Worm (Caenorhabditis elegans) whole organism, L4 larva: Measurements from ENCODE around the gene mif-2.

Source experiments
- ceh-82 ChIP-seq: sonication (generic microtip); optimal IDR thresholded peaks from 2 replicates; lab custom pipeline; 2017; ENCODE audit warnings: missing biosample characterization, missing genetic modification characterization
- pha-4 ChIP-seq, 2 experiments: fragments of 150-350 bp in 1 of 2; fragments of 200-800 bp in 1 of 2; sonication (Bioruptor generic) in 1 of 2; IDR thresholded peaks in 1 of 2; optimal IDR thresholded peaks in 1 of 2; 2 replicates each; pipeline versions ENCODE4 v1.3.6 to Lab custom; 2014 to 2022; ENCODE audit warnings: missing genetic modification characterization in 2 of 2, missing genetic modification reagents in 2 of 2, missing biosample characterization in 1 of 2, missing compliant biosample characterization in 1 of 2

- TF ChIP-seq pha-4 (GFP tag; IDR thresholded peaks at IDR 0.05; lab: Robert Waterston, UW), result no peak
- no peak for TF ChIP-seq pha-4 (tag; optimal IDR thresholded peaks at IDR 0.05; lab: Kevin White, UChicago)
- no peak for TF ChIP-seq ceh-82
Observed at ce11 chrV:11942325-11942724, 35.9 kb downstream of the mif-2 start, which contains the start of gene F58H1.6.
